Worm (Caenorhabditis elegans) whole organism, mixed stage, embryonic: ENCODE measurements around the gene srz-82.

ENCODE experiments used
- blmp-1 ChIP-seq: fragments of 150-350 bp; optimal IDR thresholded peaks from 2 replicates; lab custom pipeline; 2014; ENCODE audit warnings: missing biosample characterization, missing genetic modification characterization
- elt-3 ChIP-seq: fragments of 150-350 bp; optimal IDR thresholded peaks from 2 replicates; lab custom pipeline; 2014; ENCODE audit warnings: missing biosample characterization, missing genetic modification characterization
- lin-13 ChIP-seq: fragments of 150-350 bp; optimal IDR thresholded peaks from 2 replicates; lab custom pipeline; 2014; ENCODE audit warnings: missing biosample characterization, missing genetic modification characterization
- nhr-28 ChIP-seq: fragments of 150-350 bp; optimal IDR thresholded peaks from 2 replicates; lab custom pipeline; 2014; ENCODE audit warnings: missing biosample characterization, missing genetic modification characterization
- nhr-76 ChIP-seq: sonication (generic microtip); optimal IDR thresholded peaks from 2 replicates; lab custom pipeline; 2017; ENCODE audit warnings: missing biosample characterization, missing genetic modification characterization
- pha-4 ChIP-seq: fragments of 150-350 bp; optimal IDR thresholded peaks from 2 replicates; lab custom pipeline; 2018; ENCODE audit warnings: missing biosample characterization, missing genetic modification reagents, missing genetic modification characterization
- tbx-8 ChIP-seq: fragments of 200-800 bp; sonication (Bioruptor generic); optimal IDR thresholded peaks from 2 replicates; lab custom pipeline; 2018; ENCODE audit warnings: mild to moderate bottlenecking, missing genetic modification characterization, moderate library complexity, missing compliant biosample characterization
- unc-39 ChIP-seq: fragments of 150-350 bp; optimal IDR thresholded peaks from 2 replicates; lab custom pipeline; 2014; ENCODE audit warnings: missing biosample characterization, missing genetic modification characterization

DNA sequence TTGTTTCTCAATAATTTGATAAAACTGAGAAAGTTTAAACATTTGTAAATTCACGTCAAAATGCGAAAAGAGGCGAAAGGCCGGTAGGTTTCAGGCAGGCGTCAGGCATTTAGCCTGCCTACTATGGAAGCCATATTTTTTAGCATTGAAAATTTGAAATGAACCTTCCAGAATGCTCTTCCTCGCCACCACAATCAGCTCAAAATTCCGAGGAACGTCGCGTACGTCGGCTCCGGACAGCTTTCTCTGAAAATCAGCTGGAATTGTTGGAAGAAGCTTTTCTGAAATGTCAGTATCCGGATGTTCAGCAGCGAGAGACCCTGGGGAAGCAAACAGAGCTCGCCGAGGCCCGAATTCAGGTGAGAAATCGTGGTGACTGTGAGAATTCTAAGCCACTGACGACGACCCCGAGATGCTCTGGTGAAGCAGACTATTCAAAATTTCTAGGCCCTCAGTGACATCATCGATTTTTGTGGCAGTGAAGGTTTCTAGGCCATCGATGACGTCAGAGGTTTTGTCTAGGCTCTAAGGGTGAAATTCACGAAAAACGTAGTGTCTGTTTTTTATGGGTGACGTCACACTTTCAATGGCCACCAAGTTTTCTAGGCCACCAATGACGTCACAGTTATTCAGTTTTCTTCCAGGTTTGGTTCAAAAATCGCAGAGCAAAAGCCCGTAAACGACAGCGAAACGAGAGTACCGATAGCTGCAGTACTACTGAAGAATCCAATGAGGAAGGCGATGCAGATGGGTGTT lies 19.5 kb downstream of the srz-82 start:
- TF ChIP-seq blmp-1, result no peak
- no peak for TF ChIP-seq elt-3 (tag; lab: Kevin White, UChicago)
- TF ChIP-seq nhr-28 (tag; lab: Kevin White, UChicago), result no peak
- no peak for TF ChIP-seq tbx-8 (GFP tag; lab: Kevin White, UChicago)
- no peak for TF ChIP-seq pha-4 (tag; lab: Kevin White, UChicago)
- no peak for TF ChIP-seq nhr-76
- no peak for TF ChIP-seq lin-13
- TF ChIP-seq unc-39 (tag; lab: Kevin White, UChicago), result no peak
